Worm (Caenorhabditis elegans) whole organism, midembryonic: ENCODE measurements around the gene F58H1.3.

ENCODE experiments used
- T22C8.4 ChIP-seq: fragments of 200-800 bp; sonication (Bioruptor generic); IDR thresholded peaks from 2 replicates; pipeline ENCODE4 v1.3.6; 2022; ENCODE audit warnings: missing genetic modification characterization, missing compliant biosample characterization
- flt-1 ChIP-seq: fragments of 200-800 bp; sonication (Bioruptor generic); IDR thresholded peaks from 2 replicates; pipeline ENCODE4 v1.3.6; 2022; ENCODE audit warnings: missing genetic modification characterization, missing compliant biosample characterization
- klf-2 ChIP-seq: fragments of 200-800 bp; sonication (Bioruptor generic); conservative IDR thresholded peaks from 2 replicates; pipeline ENCODE4 v1.3.6; 2022; ENCODE audit warnings: missing genetic modification reagents, missing genetic modification characterization, missing compliant biosample characterization
- med-1 ChIP-seq: sonication (generic microtip); optimal IDR thresholded peaks from 2 replicates; lab custom pipeline; 2017; ENCODE audit warnings: missing genetic modification characterization, mild to moderate bottlenecking, missing compliant biosample characterization, antibody characterized with exemption, missing genetic modification reagents; ENCODE audit not compliant: insufficient read depth
- ref-1 ChIP-seq: fragments of 200-800 bp; sonication (Bioruptor generic); conservative IDR thresholded peaks from 2 replicates; pipeline ENCODE4 v1.3.6; 2022; ENCODE audit warnings: missing genetic modification reagents, missing genetic modification characterization, missing compliant biosample characterization
- tab-1 ChIP-seq: fragments of 200-800 bp; sonication (Bioruptor generic); IDR thresholded peaks from 2 replicates; pipeline ENCODE4 v1.3.6; 2022; ENCODE audit warnings: missing genetic modification characterization, missing compliant biosample characterization
- ztf-23 ChIP-seq: fragments of 200-800 bp; sonication (Bioruptor generic); IDR thresholded peaks from 2 replicates; pipeline ENCODE4 v1.3.6; 2022; ENCODE audit warnings: missing genetic modification reagents, missing genetic modification characterization, missing compliant biosample characterization
- ztf-29 ChIP-seq: fragments of 200-800 bp; sonication (Bioruptor generic); IDR thresholded peaks from 2 replicates; pipeline ENCODE4 v1.3.6; 2022; ENCODE audit warnings: missing genetic modification reagents, missing genetic modification characterization, missing compliant biosample characterization

DNA sequence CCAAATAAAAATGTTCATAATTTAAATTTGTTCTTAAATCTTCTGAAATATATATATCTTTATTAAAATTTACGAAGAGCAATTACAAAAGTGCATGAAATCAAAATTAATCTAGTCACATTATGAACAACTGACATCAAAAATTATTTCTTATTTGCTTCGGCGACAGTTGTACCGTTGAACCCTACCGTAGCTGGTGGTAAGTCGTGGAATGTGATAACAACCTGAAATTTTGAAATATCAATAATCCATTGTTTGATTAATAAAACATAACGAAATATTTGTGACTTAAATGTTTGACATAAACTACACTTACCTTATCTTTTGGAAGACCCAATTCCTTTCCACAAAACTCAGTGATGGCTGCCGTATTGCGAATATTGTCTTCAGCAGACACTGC lies 43.0 kb downstream of the F58H1.3 start:
- TF ChIP-seq med-1 (GFP tag; lab: Kevin White, UChicago): no peak
- no peak for TF ChIP-seq T22C8.4
- no peak for TF ChIP-seq ref-1
- no peak for TF ChIP-seq ztf-23 (GFP tag; lab: Robert Waterston, UW)
- no peak for TF ChIP-seq ztf-29 (GFP tag; lab: Robert Waterston, UW)
- TF ChIP-seq klf-2 (GFP tag; lab: Robert Waterston, UW): no peak
- TF ChIP-seq flt-1 (GFP tag; lab: Robert Waterston, UW): no peak
- TF ChIP-seq tab-1 (GFP tag; lab: Robert Waterston, UW): no peak
